Worm (Caenorhabditis elegans) whole organism, L3 larva: ENCODE results near the gene btb-4.

Experiments used
- fos-1 ChIP-seq: fragments of 150-350 bp; optimal IDR thresholded peaks from 2 replicates; lab custom pipeline; 2014; ENCODE audit warnings: missing biosample characterization, missing genetic modification characterization
- nhr-12 ChIP-seq: fragments of 150-350 bp; optimal IDR thresholded peaks from 2 replicates; lab custom pipeline; 2014; ENCODE audit warnings: missing biosample characterization, missing genetic modification characterization
- pha-4 ChIP-seq: fragments of 150-350 bp; optimal IDR thresholded peaks from 2 replicates; lab custom pipeline; 2014; ENCODE audit warnings: missing biosample characterization, missing genetic modification reagents, missing genetic modification characterization
- unc-62 ChIP-seq: fragments of 150-350 bp; sonication (generic microtip); optimal IDR thresholded peaks from 4 replicates; lab custom pipeline; 2014; ENCODE audit warnings: missing biosample characterization, missing genetic modification reagents, missing genetic modification characterization

ce11 chrII:2081257-2081656, 49.1 kb downstream of the btb-4 start, which contains the start of gene T16A1.4:
- TF ChIP-seq pha-4 (tag; lab: Kevin White, UChicago), result no peak
- TF ChIP-seq fos-1 (tag; lab: Kevin White, UChicago), result no peak
- no peak for TF ChIP-seq unc-62 (GFP tag; lab: Kevin White, UChicago)
- TF ChIP-seq nhr-12 (tag; lab: Kevin White, UChicago), result no peak
